Worm (Caenorhabditis elegans): Measurements from ENCODE around the gene Y53F4B.14.
"Not testable (repeated sequence)": the region's sequence is repeated elsewhere in the genome, so short reads cannot be mapped to it uniquely, and the experiment has no call there.

Gene Y53F4B.14

DNA sequence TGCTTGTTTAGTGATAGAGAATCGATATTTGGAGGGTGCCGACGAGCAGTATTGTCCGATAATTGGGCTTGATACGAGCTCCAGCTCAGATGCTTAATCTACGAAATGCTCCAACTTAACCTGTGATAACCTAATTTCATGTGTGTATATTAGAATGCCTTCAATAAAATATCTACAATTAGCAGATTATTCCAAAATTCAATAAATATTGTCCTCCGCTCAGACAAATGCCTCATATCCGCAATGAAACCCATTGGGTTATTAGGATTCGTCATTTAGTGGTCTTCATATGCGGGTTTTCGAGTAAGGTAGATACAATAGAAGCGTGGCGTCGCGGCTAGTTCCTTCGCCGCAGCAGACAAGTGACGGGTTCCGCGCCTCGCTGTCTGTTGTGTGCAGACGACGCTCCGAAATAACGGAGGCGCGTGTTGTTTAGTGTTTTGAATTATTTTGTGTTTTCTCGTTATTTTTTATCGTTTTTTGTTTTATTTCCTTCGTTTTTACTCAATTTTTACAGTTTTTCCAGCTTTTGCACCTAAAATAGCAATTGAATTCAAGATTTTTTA, 12.1 kb upstream of the Y53F4B.14 start, which contains the start of gene cmtr-1 (continued):
- TF ChIP-seq Y95B8A.8 (GFP tag; IDR thresholded peaks at IDR 0.05) (peak; percentile 76), F37B4.10 (GFP tag; IDR thresholded peaks at IDR 0.05) (no peak), nhr-90 (tag; optimal IDR thresholded peaks at IDR 0.05) (no peak), B0035.1 (tag; optimal IDR thresholded peaks at IDR 0.05) (peak; percentile 62), F49E8.2 (tag; optimal IDR thresholded peaks at IDR 0.05; ENCODE audit: insufficient read depth) (peak; percentile 95), F33H1.4 (GFP tag; IDR thresholded peaks at IDR 0.05) (peak; percentile 79), lsy-27 (tag; optimal IDR thresholded peaks at IDR 0.05; ENCODE audit: borderline replicate concordance, insufficient read depth) (peak; percentile 78), ztf-18 (tag; optimal IDR thresholded peaks at IDR 0.05) (peak; percentile 60), attf-6 (GFP tag; IDR thresholded peaks at IDR 0.05) (peak; percentile 95), B0336.3 (GFP tag; IDR thresholded peaks at IDR 0.05) (peak; percentile 97), bed-2 (GFP tag; IDR thresholded peaks at IDR 0.05) (no peak), C17E4.6 (GFP tag; IDR thresholded peaks at IDR 0.05) (peak; percentile 89), mxl-1 (tag; optimal IDR thresholded peaks at IDR 0.05) (no peak), hmg-20 (GFP tag; IDR thresholded peaks at IDR 0.05) (peak; percentile 92), egrh-3 (GFP tag; IDR thresholded peaks at IDR 0.05) (peak; percentile 57), madf-8 (GFP tag; conservative IDR thresholded peaks at IDR 0.05) (peak; percentile 74), Y56A3A.18 (GFP tag; IDR thresholded peaks at IDR 0.05) (no peak; the same call in 1 of the 2 replicates)

DNA sequence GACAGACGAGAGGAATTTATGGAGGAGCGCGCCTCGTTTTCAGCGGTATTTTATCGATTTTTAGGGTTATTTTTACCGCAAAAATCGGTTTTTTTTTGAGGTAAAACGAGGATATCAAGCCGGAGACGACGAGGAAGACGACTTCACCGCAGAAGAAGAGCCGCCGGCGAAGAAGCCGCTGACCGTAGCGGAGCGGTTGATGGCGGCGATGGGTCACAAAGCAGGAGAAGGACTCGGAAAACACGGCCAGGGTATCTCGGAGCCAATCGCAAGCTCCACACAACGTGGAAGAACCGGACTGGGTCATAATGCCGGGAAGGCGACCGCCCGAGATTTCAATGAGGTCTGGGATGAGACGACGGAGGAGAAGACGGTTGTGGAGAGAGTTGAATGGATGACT, 11.4 kb upstream of the Y53F4B.14 start:
- TF ChIP-seq Y79H2A.3 (GFP tag; conservative IDR thresholded peaks at IDR 0.05), result no peak
- peak; percentile 62; the same call in 1 of the 2 replicates for TF ChIP-seq egrh-3 (GFP tag; IDR thresholded peaks at IDR 0.05)
- TF ChIP-seq rpc-1 (optimal IDR thresholded peaks at IDR 0.05), result no peak
- TF ChIP-seq rpc-1 (tag; optimal IDR thresholded peaks at IDR 0.05), result no peak
- peak; percentile 79 for TF ChIP-seq zfh-2 (GFP tag; conservative IDR thresholded peaks at IDR 0.05)
- TF ChIP-seq unc-62 (GFP tag; optimal IDR thresholded peaks at IDR 0.05), result no peak
- TF ChIP-seq madf-3 (GFP tag; IDR thresholded peaks at IDR 0.05), result no peak
- no peak for TF ChIP-seq nhr-80 (tag; optimal IDR thresholded peaks at IDR 0.05)

DNA sequence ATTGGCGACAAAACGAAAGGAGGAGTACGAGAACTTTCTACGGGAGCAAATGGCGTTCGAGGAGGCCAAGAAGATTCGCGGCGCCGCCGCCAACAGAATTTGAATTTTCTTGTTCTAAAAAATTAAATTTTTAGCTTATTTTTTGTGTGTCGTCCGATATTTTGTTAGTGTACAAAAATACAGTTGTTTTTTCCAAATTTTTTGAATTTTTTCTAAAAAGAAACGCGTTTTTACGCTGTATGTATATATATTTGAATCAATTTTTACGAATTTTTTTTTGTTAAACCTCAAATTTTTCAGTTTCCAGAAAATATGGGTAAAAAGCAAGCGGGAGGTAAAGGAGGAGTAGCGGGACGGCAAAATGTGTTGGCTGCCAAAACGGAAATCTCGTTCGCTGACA, 1.3 kb downstream of the Y53F4B.14 start, which contains the start of gene trip-4:
Gene trip-4, plus strand, starts transcription at position 301 of the 400 bp plus-strand sequence.
- TF ChIP-seq madf-3 (GFP tag; IDR thresholded peaks at IDR 0.05), result no peak
- no peak for TF ChIP-seq him-1 (tag; optimal IDR thresholded peaks at IDR 0.05)
- no peak for TF ChIP-seq lir-1 (GFP tag; conservative IDR thresholded peaks at IDR 0.05)
- no peak for TF ChIP-seq chd-7 (tag; optimal IDR thresholded peaks at IDR 0.05)
- no peak for TF ChIP-seq B0035.1 (tag; optimal IDR thresholded peaks at IDR 0.05)
- no peak for TF ChIP-seq bed-2 (GFP tag; IDR thresholded peaks at IDR 0.05)
- TF ChIP-seq nhr-27 (tag; optimal IDR thresholded peaks at IDR 0.05), result no peak
- TF ChIP-seq Y56A3A.18 (GFP tag; IDR thresholded peaks at IDR 0.05), result no peak
- no peak for TF ChIP-seq atf-7 (tag; optimal IDR thresholded peaks at IDR 0.05)
- no peak for TF ChIP-seq B0336.3 (GFP tag; IDR thresholded peaks at IDR 0.05)
- no peak for TF ChIP-seq Y95B8A.8 (GFP tag; IDR thresholded peaks at IDR 0.05)
- TF ChIP-seq pha-4 (tag; optimal IDR thresholded peaks at IDR 0.05), result no peak
- TF ChIP-seq attf-6 (GFP tag; IDR thresholded peaks at IDR 0.05), result no peak
- no peak for TF ChIP-seq hlh-12 (tag; optimal IDR thresholded peaks at IDR 0.05)

DNA sequence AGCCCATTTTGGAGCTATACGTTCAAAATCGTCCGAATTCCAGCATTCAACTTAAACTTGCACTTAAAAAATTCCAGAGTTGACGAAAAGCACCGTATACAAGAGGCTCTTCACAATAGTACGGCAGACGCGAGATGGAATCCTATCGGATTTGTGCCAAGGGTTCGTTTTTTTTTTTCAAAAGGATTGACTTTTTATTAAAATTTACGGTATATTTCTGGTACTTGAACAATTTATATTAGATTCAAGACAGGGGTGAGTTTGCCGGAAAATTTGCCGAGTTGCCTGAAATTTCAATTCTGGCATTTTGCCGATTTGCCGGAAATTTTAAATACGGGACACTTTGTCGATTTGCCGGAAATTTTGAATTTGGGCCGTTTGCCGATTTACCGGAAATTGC, 4.5 kb downstream of the Y53F4B.14 start:
- no peak for TF ChIP-seq hmg-20 (GFP tag; IDR thresholded peaks at IDR 0.05)
- peak; percentile 65; the same call in 1 of the 2 replicates for TF ChIP-seq F37B4.10 (GFP tag; IDR thresholded peaks at IDR 0.05)

DNA sequence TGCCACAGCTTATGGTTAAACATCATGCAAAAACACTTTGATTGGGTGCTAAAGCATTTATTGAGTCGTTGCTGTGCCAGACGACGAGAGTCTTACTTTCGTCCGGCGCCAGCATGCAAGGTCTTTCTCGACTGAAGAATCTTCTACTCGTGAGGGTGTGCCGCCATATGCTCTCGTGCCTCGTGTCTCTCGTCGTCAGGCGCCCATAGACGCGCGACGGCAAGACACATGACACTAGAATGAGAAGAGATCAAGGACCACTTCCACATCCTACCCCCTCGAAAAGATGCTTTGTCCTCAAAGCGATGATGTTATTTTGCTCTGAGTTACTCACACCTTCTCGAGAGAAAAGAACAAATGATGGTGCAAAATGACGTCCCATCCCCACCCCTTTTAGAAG, 5.0 kb downstream of the Y53F4B.14 start:
- TF ChIP-seq zfh-2 (GFP tag; conservative IDR thresholded peaks at IDR 0.05) (peak; percentile 62), mcd-1 (GFP tag; IDR thresholded peaks at IDR 0.05) (peak; percentile 54), ceh-27 (GFP tag; optimal IDR thresholded peaks at IDR 0.05) (peak; percentile 44), cebp-1 (tag; optimal IDR thresholded peaks at IDR 0.05) (peak; percentile 35), hmg-20 (GFP tag; IDR thresholded peaks at IDR 0.05) (0 out of 2 replicates have a peak, but pooled peaks have one; percentile 38), pbrm-1 (GFP tag; IDR thresholded peaks at IDR 0.05) (peak; percentile 66; the same call in 1 of the 2 replicates), K11D2.4 (GFP tag; IDR thresholded peaks at IDR 0.05) (peak; percentile 55), let-526 (GFP tag; IDR thresholded peaks at IDR 0.05) (peak; percentile 56; the same call in 1 of the 2 replicates), ekl-4 (GFP tag; IDR thresholded peaks at IDR 0.05) (0 out of 2 replicates have a peak, but pooled peaks have one; percentile 35), attf-3 (GFP tag; conservative IDR thresholded peaks at IDR 0.05) (0 out of 2 replicates have a peak, but pooled peaks have one; percentile 14), snpc-4 (tag; optimal IDR thresholded peaks at IDR 0.05) (peak in 1 of 4 experiments; percentile 17)
- TF ChIP-seq cebp-1 (GFP tag; IDR thresholded peaks at IDR 0.05); snpc-4 (GFP tag; optimal IDR thresholded peaks at IDR 0.05): not testable (repeated sequence)
